Worm (Caenorhabditis elegans) whole organism, L1 larva: Measurements from ENCODE around the gene C16C10.8.

ENCODE experiments used
- C04F5.9 ChIP-seq: sonication (generic microtip); optimal IDR thresholded peaks from 2 replicates; lab custom pipeline; 2016; ENCODE audit warnings: missing genetic modification characterization, missing compliant biosample characterization
- C16A3.4 ChIP-seq: fragments of 150-350 bp; optimal IDR thresholded peaks from 2 replicates; lab custom pipeline; 2014; ENCODE audit warnings: missing biosample characterization, missing genetic modification characterization
- C34B4.2 ChIP-seq: sonication (generic microtip); optimal IDR thresholded peaks from 2 replicates; lab custom pipeline; 2017; ENCODE audit warnings: mild to moderate bottlenecking, missing genetic modification characterization, missing compliant biosample characterization
- F16B12.6 ChIP-seq: fragments of 150-350 bp; optimal IDR thresholded peaks from 2 replicates; lab custom pipeline; 2014; ENCODE audit warnings: missing biosample characterization, missing genetic modification characterization
- Y116A8C.19 ChIP-seq: sonication (generic microtip); optimal IDR thresholded peaks from 2 replicates; lab custom pipeline; 2016; ENCODE audit warnings: missing compliant biosample characterization, missing genetic modification characterization, borderline replicate concordance
- aha-1 ChIP-seq: fragments of 150-350 bp; optimal IDR thresholded peaks from 2 replicates; lab custom pipeline; 2014; ENCODE audit warnings: missing biosample characterization, missing genetic modification characterization
- alr-1 ChIP-seq: fragments of 200-800 bp; sonication (Bioruptor generic); optimal IDR thresholded peaks from 2 replicates; lab custom pipeline; 2018; ENCODE audit warnings: borderline replicate concordance, mild to moderate bottlenecking, missing genetic modification characterization, missing compliant biosample characterization
- blmp-1 ChIP-seq: fragments of 150-350 bp; optimal IDR thresholded peaks from 2 replicates; lab custom pipeline; 2014; ENCODE audit warnings: missing biosample characterization, missing genetic modification characterization
- ceh-82 ChIP-seq, 3 experiments: fragments of 150-350 bp in 1 of 3; sonication (generic microtip) in 2 of 3; optimal IDR thresholded peaks; 2 replicates each; lab custom pipeline; 2014 to 2017; ENCODE audit warnings: missing biosample characterization in 3 of 3, missing genetic modification characterization in 3 of 3
- dpl-1 ChIP-seq, 3 experiments: fragments of 150-350 bp in 2 of 3; sonication (generic microtip) in 1 of 3; optimal IDR thresholded peaks; 2 replicates each; lab custom pipeline; 2014 to 2017; ENCODE audit warnings: missing biosample characterization in 3 of 3, missing genetic modification characterization in 3 of 3, missing genetic modification reagents in 3 of 3
- egl-13 ChIP-seq: sonication (generic microtip); optimal IDR thresholded peaks from 2 replicates; lab custom pipeline; 2016; ENCODE audit warnings: missing genotype, missing genetic modification reagents, missing genetic modification characterization, missing compliant biosample characterization
- egl-27 ChIP-seq, 2 experiments: fragments of 150-350 bp in 1 of 2; sonication (generic microtip); optimal IDR thresholded peaks; 3 replicates each; lab custom pipeline; 2017 to 2018; ENCODE audit warnings: missing biosample characterization in 2 of 2, missing genetic modification characterization in 2 of 2, missing genetic modification reagents in 2 of 2
- elt-2 ChIP-seq: sonication (generic microtip); optimal IDR thresholded peaks from 2 replicates; lab custom pipeline; 2016; ENCODE audit warnings: missing genetic modification characterization, mild to moderate bottlenecking, inconsistent platforms, missing compliant biosample characterization, missing genetic modification reagents
- ets-5 ChIP-seq: fragments of 200-800 bp; sonication (Bioruptor generic); IDR thresholded peaks from 2 replicates; pipeline ENCODE4 v1.3.6; 2022; ENCODE audit warnings: missing genetic modification characterization, missing compliant biosample characterization
- fkh-10 ChIP-seq: sonication (generic microtip); optimal IDR thresholded peaks from 2 replicates; lab custom pipeline; 2017; ENCODE audit warnings: missing biosample characterization, missing genetic modification reagents, missing genetic modification characterization
- fos-1 ChIP-seq: fragments of 150-350 bp; optimal IDR thresholded peaks from 2 replicates; lab custom pipeline; 2014; ENCODE audit warnings: missing biosample characterization, missing genetic modification characterization
- hlh-17 ChIP-seq: fragments of 200-800 bp; sonication (Bioruptor generic); optimal IDR thresholded peaks from 2 replicates; lab custom pipeline; 2018; ENCODE audit warnings: missing genetic modification characterization, mild to moderate bottlenecking, missing compliant biosample characterization, moderate library complexity, borderline replicate concordance
- hlh-4 ChIP-seq: sonication (generic microtip); optimal IDR thresholded peaks from 2 replicates; lab custom pipeline; 2016; ENCODE audit warnings: mild to moderate bottlenecking, missing genetic modification characterization, missing compliant biosample characterization
- hpl-2 ChIP-seq: fragments of 150-350 bp; optimal IDR thresholded peaks from 2 replicates; lab custom pipeline; 2014; ENCODE audit warnings: missing biosample characterization, missing genetic modification reagents, missing genetic modification characterization
- irx-1 ChIP-seq: sonication (generic microtip); optimal IDR thresholded peaks from 2 replicates; lab custom pipeline; 2016; ENCODE audit warnings: missing genetic modification characterization, missing compliant biosample characterization
- lin-14 ChIP-seq: fragments of 200-800 bp; sonication (Bioruptor generic); optimal IDR thresholded peaks from 2 replicates; lab custom pipeline; 2018; ENCODE audit warnings: mild to moderate bottlenecking, missing genetic modification characterization, moderate library complexity, missing compliant biosample characterization
- lin-15B ChIP-seq: fragments of 150-350 bp; sonication (generic microtip); optimal IDR thresholded peaks from 3 replicates; lab custom pipeline; 2014; ENCODE audit warnings: missing biosample characterization, missing genetic modification characterization
- lin-35 ChIP-seq, 2 experiments: fragments of 150-350 bp; optimal IDR thresholded peaks; 2 replicates each; lab custom pipeline; 2014; ENCODE audit warnings: missing biosample characterization in 2 of 2, missing genetic modification characterization in 2 of 2, missing genetic modification reagents in 2 of 2
- lin-39 ChIP-seq: fragments of 150-350 bp; optimal IDR thresholded peaks from 2 replicates; lab custom pipeline; 2014; ENCODE audit warnings: missing biosample characterization, missing genetic modification reagents, missing genetic modification characterization
- lsy-2 ChIP-seq, 2 experiments: fragments of 150-350 bp; optimal IDR thresholded peaks; 2 replicates each; lab custom pipeline; 2014; ENCODE audit warnings: missing biosample characterization in 2 of 2, missing genetic modification characterization in 2 of 2
- mdl-1 ChIP-seq, 2 experiments: fragments of 150-350 bp; optimal IDR thresholded peaks; 2 replicates each; lab custom pipeline; 2014 to 2017; ENCODE audit warnings: missing biosample characterization in 2 of 2, missing genetic modification characterization in 2 of 2, inconsistent platforms in 1 of 2
- mep-1 ChIP-seq: fragments of 150-350 bp; optimal IDR thresholded peaks from 2 replicates; lab custom pipeline; 2014; ENCODE audit warnings: missing biosample characterization, missing genetic modification characterization
- nhr-11 ChIP-seq: fragments of 150-350 bp; optimal IDR thresholded peaks from 2 replicates; lab custom pipeline; 2014; ENCODE audit warnings: missing biosample characterization, missing genetic modification characterization
- nhr-12 ChIP-seq: sonication (generic microtip); optimal IDR thresholded peaks from 2 replicates; lab custom pipeline; 2017; ENCODE audit warnings: missing biosample characterization, missing genetic modification characterization
- nhr-19 ChIP-seq: fragments of 200-800 bp; sonication (Bioruptor generic); conservative IDR thresholded peaks from 2 replicates; pipeline ENCODE4 v1.3.6; 2022; ENCODE audit warnings: missing genetic modification characterization, missing compliant biosample characterization
- nhr-20 ChIP-seq: sonication (generic microtip); optimal IDR thresholded peaks from 2 replicates; lab custom pipeline; 2016; ENCODE audit warnings: mild to moderate bottlenecking, missing genetic modification characterization, missing compliant biosample characterization
- nhr-237 ChIP-seq: fragments of 150-350 bp; optimal IDR thresholded peaks from 2 replicates; lab custom pipeline; 2014; ENCODE audit warnings: missing biosample characterization, missing genetic modification characterization
- nhr-28 ChIP-seq: fragments of 150-350 bp; optimal IDR thresholded peaks from 2 replicates; lab custom pipeline; 2014; ENCODE audit warnings: missing biosample characterization, missing genetic modification characterization
- nhr-47 ChIP-seq: sonication (generic microtip); optimal IDR thresholded peaks from 2 replicates; lab custom pipeline; 2016; ENCODE audit warnings: mild to moderate bottlenecking, missing genetic modification characterization, moderate library complexity, missing compliant biosample characterization
- nhr-71 ChIP-seq: sonication (generic microtip); optimal IDR thresholded peaks from 2 replicates; lab custom pipeline; 2016; ENCODE audit warnings: mild to moderate bottlenecking, missing genetic modification characterization, moderate library complexity, missing compliant biosample characterization
- nhr-76 ChIP-seq: sonication (generic microtip); optimal IDR thresholded peaks from 2 replicates; lab custom pipeline; 2017; ENCODE audit warnings: missing biosample characterization, missing genetic modification characterization
- nhr-77 ChIP-seq: fragments of 150-350 bp; optimal IDR thresholded peaks from 2 replicates; lab custom pipeline; 2014; ENCODE audit warnings: missing biosample characterization, missing genetic modification characterization
- nhr-85 ChIP-seq: sonication (generic microtip); peaks from one replicate; lab custom pipeline; 2016; ENCODE audit warnings: missing genetic modification characterization, inconsistent platforms, missing compliant biosample characterization
- nhr-90 ChIP-seq: sonication (generic microtip); optimal IDR thresholded peaks from 2 replicates; lab custom pipeline; 2016; ENCODE audit warnings: mild to moderate bottlenecking, missing genetic modification characterization, missing compliant biosample characterization; ENCODE audit not compliant: poor library complexity
- rnt-1 ChIP-seq: sonication (generic microtip); optimal IDR thresholded peaks from 2 replicates; lab custom pipeline; 2016; ENCODE audit warnings: mild to moderate bottlenecking, missing genetic modification characterization, moderate library complexity, missing compliant biosample characterization
- skn-1 ChIP-seq: fragments of 150-350 bp; optimal IDR thresholded peaks from 2 replicates; lab custom pipeline; 2014; ENCODE audit warnings: missing biosample characterization, missing genetic modification characterization
- snpc-4 ChIP-seq: fragments of 150-350 bp; optimal IDR thresholded peaks from 2 replicates; lab custom pipeline; 2014; ENCODE audit warnings: missing biosample characterization, missing genetic modification characterization
- snu-23 ChIP-seq: sonication (generic microtip); optimal IDR thresholded peaks from 2 replicates; lab custom pipeline; 2016; ENCODE audit warnings: missing genetic modification characterization, missing compliant biosample characterization
- sox-4 ChIP-seq: sonication (generic microtip); optimal IDR thresholded peaks from 2 replicates; lab custom pipeline; 2016; ENCODE audit warnings: missing genetic modification characterization, missing compliant biosample characterization
- tbx-2 ChIP-seq: sonication (generic microtip); optimal IDR thresholded peaks from 2 replicates; lab custom pipeline; 2016; ENCODE audit warnings: missing genetic modification characterization, missing compliant biosample characterization
- tlp-1 ChIP-seq: fragments of 150-350 bp; optimal IDR thresholded peaks from 2 replicates; lab custom pipeline; 2014; ENCODE audit warnings: missing biosample characterization, missing genetic modification characterization
- unc-30 ChIP-seq: sonication (generic microtip); optimal IDR thresholded peaks from 2 replicates; lab custom pipeline; 2017; ENCODE audit warnings: missing biosample characterization, missing genetic modification characterization
- unc-98 ChIP-seq: fragments of 200-800 bp; sonication (Bioruptor generic); IDR thresholded peaks from 2 replicates; pipeline ENCODE4 v1.3.6; 2022; ENCODE audit warnings: missing genetic modification characterization, missing compliant biosample characterization
- vab-15 ChIP-seq: sonication (generic microtip); optimal IDR thresholded peaks from 2 replicates; lab custom pipeline; 2017; ENCODE audit warnings: missing genotype, mild to moderate bottlenecking, missing genetic modification characterization, missing compliant biosample characterization
- xbp-1 ChIP-seq: sonication (generic microtip); optimal IDR thresholded peaks from 2 replicates; lab custom pipeline; 2016; ENCODE audit warnings: missing genetic modification characterization, missing compliant biosample characterization
- zag-1 ChIP-seq: fragments of 150-350 bp; optimal IDR thresholded peaks from 2 replicates; lab custom pipeline; 2014; ENCODE audit warnings: missing biosample characterization, missing genetic modification characterization
- zip-4 ChIP-seq: fragments of 200-800 bp; sonication (Bioruptor generic); optimal IDR thresholded peaks from 2 replicates; lab custom pipeline; 2018; ENCODE audit warnings: mild to moderate bottlenecking, missing genetic modification characterization, moderate library complexity, missing compliant biosample characterization
- ztf-4 ChIP-seq: fragments of 150-350 bp; optimal IDR thresholded peaks from 2 replicates; lab custom pipeline; 2014; ENCODE audit warnings: missing biosample characterization, missing genetic modification characterization

Gene C16C10.8

ce11 chrIII:4191091-4191638 lies 27.2 kb upstream of the C16C10.8 start, which contains the start of gene dnj-16:
dnj-16 (plus strand) TSS chrIII:4191141.
- TF ChIP-seq nhr-11 (tag; lab: Kevin White, UChicago) (no peak), C34B4.2 (no peak), elt-2 (no peak), Y116A8C.19 (no peak), snpc-4 (tag; lab: Kevin White, UChicago) (no peak), zag-1 (tag; lab: Kevin White, UChicago) (no peak), nhr-90 (tag; lab: Kevin White, UChicago) (no peak), hlh-17 (GFP tag; lab: Kevin White, UChicago) (no peak), nhr-20 (no peak), sox-4 (tag; lab: Kevin White, UChicago) (no peak), ztf-4 (tag; lab: Kevin White, UChicago) (no peak), nhr-76 (no peak), nhr-12 (no peak), unc-30 (no peak), fos-1 (tag; lab: Kevin White, UChicago) (peak; percentile 56), F16B12.6 (tag; lab: Kevin White, UChicago) (no peak), lin-39 (no peak), nhr-85 (peak; percentile 19), C04F5.9 (tag; lab: Kevin White, UChicago) (no peak), aha-1 (tag; lab: Kevin White, UChicago) (no peak), nhr-47 (tag; lab: Kevin White, UChicago) (peak; percentile 8), ets-5 (GFP tag; lab: Robert Waterston, UW) (no peak), xbp-1 (tag; lab: Kevin White, UChicago) (no peak), dpl-1 (GFP tag; optimal IDR thresholded peaks at IDR 0.05; lab: Kevin White, UChicago) (peak in 1 of 3 experiments; percentile 20), hpl-2 (GFP tag; lab: Kevin White, UChicago) (peak; percentile 43), mep-1 (tag; lab: Kevin White, UChicago) (peak; percentile 60), vab-15 (tag; lab: Kevin White, UChicago) (no peak), alr-1 (tag; lab: Kevin White, UChicago) (no peak), nhr-77 (tag; lab: Kevin White, UChicago) (no peak), lsy-2 (tag; optimal IDR thresholded peaks at IDR 0.05; lab: Kevin White, UChicago) (peak; percentile 14 to 62), rnt-1 (peak; percentile 24), unc-98 (GFP tag; lab: Robert Waterston, UW) (no peak), irx-1 (tag; lab: Kevin White, UChicago) (no peak), hlh-4 (no peak), snu-23 (GFP tag; lab: Kevin White, UChicago) (peak; percentile 17), lin-14 (GFP tag; lab: Kevin White, UChicago) (peak; percentile 66), nhr-237 (peak; percentile 25), egl-13 (tag; lab: Kevin White, UChicago) (no peak), nhr-28 (tag; lab: Kevin White, UChicago) (no peak), zip-4 (peak; percentile 34), fkh-10 (GFP tag; lab: Kevin White, UChicago) (no peak), mdl-1 (tag; optimal IDR thresholded peaks at IDR 0.05; lab: Kevin White, UChicago) (no peak), egl-27 (tag; optimal IDR thresholded peaks at IDR 0.05; lab: Kevin White, UChicago) (no peak), skn-1 (tag; lab: Kevin White, UChicago) (peak; percentile 29), ceh-82 (tag; optimal IDR thresholded peaks at IDR 0.05; lab: Kevin White, UChicago) (peak; percentile 12 to 73 (median 14)), tbx-2 (tag; lab: Kevin White, UChicago) (no peak), lin-35 (GFP tag; optimal IDR thresholded peaks at IDR 0.05; lab: Kevin White, UChicago) (peak in 1 of 2 experiments; percentile 40), nhr-71 (tag; lab: Kevin White, UChicago) (peak; percentile 31), lin-15B (tag; lab: Kevin White, UChicago) (peak; percentile 6), blmp-1 (tag; lab: Kevin White, UChicago) (peak; percentile 80), tlp-1 (tag; lab: Kevin White, UChicago) (no peak), nhr-19 (GFP tag; lab: Robert Waterston, UW) (no peak), C16A3.4 (tag; lab: Kevin White, UChicago) (no peak)
